Fruit fly (Drosophila melanogaster): Measurements from ENCODE around the gene CG42724.

The CG42724 gene

dm6 chr3R:6350755-6351154 is 17.3 kb downstream of the CG42724 start, which contains the start of gene Pak (continued):
- TF ChIP-seq Taf1 (GFP tag; IDR thresholded peaks at IDR 0.05): no peak
- no peak for TF ChIP-seq CG10321 (GFP tag; IDR thresholded peaks at IDR 0.05)
- TF ChIP-seq HmgD (GFP tag; optimal IDR thresholded peaks at IDR 0.05): no peak
- no peak for TF ChIP-seq CG15011 (GFP tag; optimal IDR thresholded peaks at IDR 0.05)
- TF ChIP-seq zen (tag; optimal IDR thresholded peaks at IDR 0.05): no peak
- TF ChIP-seq CG6791 (GFP tag; IDR thresholded peaks at IDR 0.05; ENCODE audit: partially characterized antibody): peak; percentile 96
- TF ChIP-seq CG1529 (GFP tag; optimal IDR thresholded peaks at IDR 0.05): peak; percentile 16
- no peak for TF ChIP-seq sob (GFP tag; IDR thresholded peaks at IDR 0.05)
- TF ChIP-seq YL-1 (GFP tag; optimal IDR thresholded peaks at IDR 0.05): peak; percentile 15
- TF ChIP-seq insv (GFP tag; optimal IDR thresholded peaks at IDR 0.05): no peak
- peak; percentile 33 for TF ChIP-seq eyg (GFP tag; optimal IDR thresholded peaks at IDR 0.05)
- TF ChIP-seq Sin3A (optimal IDR thresholded peaks at IDR 0.05): peak; percentile 44
- no peak for TF ChIP-seq tio (GFP tag; optimal IDR thresholded peaks at IDR 0.05)
- no peak for TF ChIP-seq CG4424 (GFP tag; optimal IDR thresholded peaks at IDR 0.05)
- TF ChIP-seq lab (GFP tag; optimal IDR thresholded peaks at IDR 0.05): no peak
- TF ChIP-seq CG15479 (GFP tag; optimal IDR thresholded peaks at IDR 0.05): no peak
- peak; percentile 72 for TF ChIP-seq MBD-R2 (GFP tag; IDR thresholded peaks at IDR 0.05)
- peak; percentile 3 for TF ChIP-seq CG15601 (tag; optimal IDR thresholded peaks at IDR 0.05)
- no peak for TF ChIP-seq schlank (tag; optimal IDR thresholded peaks at IDR 0.05)
- no peak for TF ChIP-seq Dad (GFP tag; optimal IDR thresholded peaks at IDR 0.05)
- TF ChIP-seq CG33557 (GFP tag; optimal IDR thresholded peaks at IDR 0.05): no peak
- TF ChIP-seq lov (optimal IDR thresholded peaks at IDR 0.05): no peak
- TF ChIP-seq lov (GFP tag; IDR thresholded peaks at IDR 0.05): no peak
- TF ChIP-seq Sox102F (GFP tag; optimal IDR thresholded peaks at IDR 0.05): no peak
- TF ChIP-seq CG9727 (GFP tag; optimal IDR thresholded peaks at IDR 0.05): no peak
- no peak for TF ChIP-seq fru (optimal IDR thresholded peaks at IDR 0.05)
- TF ChIP-seq run (tag; optimal IDR thresholded peaks at IDR 0.05): no peak
- TF ChIP-seq CG2889 (GFP tag; IDR thresholded peaks at IDR 0.05): no peak
- peak; percentile 56 for TF ChIP-seq CG2116 (GFP tag; optimal IDR thresholded peaks at IDR 0.05)
- TF ChIP-seq CG31224 (GFP tag; IDR thresholded peaks at IDR 0.05): no peak
- TF ChIP-seq pb (GFP tag; optimal IDR thresholded peaks at IDR 0.05): no peak
- peak; percentile 95 for TF ChIP-seq CG16813 (GFP tag; IDR thresholded peaks at IDR 0.05; ENCODE audit: partially characterized antibody)
- no peak for TF ChIP-seq ab (GFP tag; optimal IDR thresholded peaks at IDR 0.05)
- no peak for TF ChIP-seq Vsx1 (GFP tag; optimal IDR thresholded peaks at IDR 0.05)
- no peak for TF ChIP-seq Ets65A (GFP tag)
- TF ChIP-seq HHEX (GFP tag; optimal IDR thresholded peaks at IDR 0.05): no peak
- no peak for TF ChIP-seq CG14014 (GFP tag; IDR thresholded peaks at IDR 0.05)
- TF ChIP-seq oc (tag; optimal IDR thresholded peaks at IDR 0.05): no peak
- TF ChIP-seq trem (tag; optimal IDR thresholded peaks at IDR 0.05): peak; percentile 54
- TF ChIP-seq prd (optimal IDR thresholded peaks at IDR 0.05): no peak
- TF ChIP-seq prd (GFP tag; IDR thresholded peaks at IDR 0.05): no peak
- TF ChIP-seq CG18011 (GFP tag; optimal IDR thresholded peaks at IDR 0.05): no peak
- no peak for TF ChIP-seq toy (GFP tag; IDR thresholded peaks at IDR 0.05)
- no peak for TF ChIP-seq Fer2 (tag; optimal IDR thresholded peaks at IDR 0.05)
- TF ChIP-seq jing (GFP tag; optimal IDR thresholded peaks at IDR 0.05): no peak
- TF ChIP-seq CG6175 (GFP tag; IDR thresholded peaks at IDR 0.05): no peak
- TF ChIP-seq Nf-YB (GFP tag; optimal IDR thresholded peaks at IDR 0.05): no peak
- no peak for TF ChIP-seq psq (GFP tag; optimal IDR thresholded peaks at IDR 0.05)
- no peak for TF ChIP-seq Dbx (GFP tag; IDR thresholded peaks at IDR 0.05)
- TF ChIP-seq Stat92E (GFP tag; optimal IDR thresholded peaks at IDR 0.05): no peak
- TF ChIP-seq CG11560 (tag; IDR thresholded peaks at IDR 0.05): peak; percentile 97
- TF ChIP-seq CG17612 (GFP tag; IDR thresholded peaks at IDR 0.05): no peak
- TF ChIP-seq CG17186 (GFP tag; optimal IDR thresholded peaks at IDR 0.05): peak; percentile 25
